Fruit fly (Drosophila melanogaster): ENCODE data around the gene CG43373.
A peak's percentile ranks its signal among the peaks of the same experiment; 100 is the strongest.

The CG43373 gene

dm6 chr3L:16574307-16574946, 31.3 kb upstream of the CG43373 start, which contains the start of gene mbf1 (continued):
- TF ChIP-seq CG15011 (GFP tag; optimal IDR thresholded peaks at IDR 0.05) (no peak), CG14965 (GFP tag; optimal IDR thresholded peaks at IDR 0.05; ENCODE audit: borderline replicate concordance) (no peak), chm (GFP tag; IDR thresholded peaks at IDR 0.05) (no peak), nerfin-1 (tag; optimal IDR thresholded peaks at IDR 0.05) (peak; percentile 92), bbx (GFP tag; IDR thresholded peaks at IDR 0.05; ENCODE audit: partially characterized antibody) (peak; percentile 14), Stat92E (GFP tag; optimal IDR thresholded peaks at IDR 0.05) (no peak), CG2712 (tag; optimal IDR thresholded peaks at IDR 0.05) (peak; percentile 53), Dll (GFP tag; IDR thresholded peaks at IDR 0.05; ENCODE audit: partially characterized antibody) (peak; percentile 78), D (optimal IDR thresholded peaks at IDR 0.05) (no peak), D (GFP tag; optimal IDR thresholded peaks at IDR 0.05) (no peak), BEAF-32 (GFP tag; optimal IDR thresholded peaks at IDR 0.05) (peak; percentile 75), CG10209 (GFP tag; optimal IDR thresholded peaks at IDR 0.05) (no peak), CG13123 (GFP tag; optimal IDR thresholded peaks at IDR 0.05) (no peak), Vsx1 (GFP tag; optimal IDR thresholded peaks at IDR 0.05) (no peak), vvl (GFP tag; IDR thresholded peaks at IDR 0.05) (0 out of 2 replicates have a peak, but pooled peaks have one; percentile 34), CG11560 (tag; IDR thresholded peaks at IDR 0.05) (peak; percentile 33; the same call in 1 of the 3 replicates), slbo (GFP tag; IDR thresholded peaks at IDR 0.05) (no peak), gro (GFP tag; optimal IDR thresholded peaks at IDR 0.05) (peak; percentile 48), caup (GFP tag; optimal IDR thresholded peaks at IDR 0.05; ENCODE audit: severe bottlenecking) (no peak), CG8290 (GFP tag; optimal IDR thresholded peaks at IDR 0.05) (no peak), CG8290 (tag; optimal IDR thresholded peaks at IDR 0.05) (peak; percentile 7 to 39), lilli (GFP tag; optimal IDR thresholded peaks at IDR 0.05) (peak; percentile 53), CG10274 (GFP tag; optimal IDR thresholded peaks at IDR 0.05) (no peak), CG6654 (GFP tag; optimal IDR thresholded peaks at IDR 0.05) (no peak), Dip2 (GFP tag; IDR thresholded peaks at IDR 0.05) (no peak), CG2116 (GFP tag; optimal IDR thresholded peaks at IDR 0.05) (peak; percentile 82), CG12299 (tag; optimal IDR thresholded peaks at IDR 0.05) (no peak), gt (GFP tag; IDR thresholded peaks at IDR 0.05) (no peak), en (GFP tag; optimal IDR thresholded peaks at IDR 0.05) (no peak), CG3995 (GFP tag; optimal IDR thresholded peaks at IDR 0.05) (peak; percentile 48), tna (GFP tag; IDR thresholded peaks at IDR 0.05; ENCODE audit: partially characterized antibody) (0 out of 2 replicates have a peak, but pooled peaks have one; percentile 32), gem (tag; optimal IDR thresholded peaks at IDR 0.05) (peak; percentile 27), yki (optimal IDR thresholded peaks at IDR 0.05) (no peak), CG16813 (GFP tag; IDR thresholded peaks at IDR 0.05; ENCODE audit: partially characterized antibody) (peak; percentile 47; the same call in 2 of the 3 replicates), Fer2 (tag; optimal IDR thresholded peaks at IDR 0.05) (no peak), kay (GFP tag; optimal IDR thresholded peaks at IDR 0.05) (no peak), CG7928 (GFP tag; optimal IDR thresholded peaks at IDR 0.05) (peak; percentile 19), Doc3 (GFP tag; IDR thresholded peaks at IDR 0.05; ENCODE audit: partially characterized antibody) (peak; percentile 29; the same call in 1 of the 3 replicates), croc (GFP tag; conservative IDR thresholded peaks at IDR 0.05) (no peak), CG14860 (GFP tag; IDR thresholded peaks at IDR 0.05; ENCODE audit: partially characterized antibody) (no peak; the same call in 2 of the 3 replicates), toy (GFP tag; IDR thresholded peaks at IDR 0.05) (no peak), Aef1 (GFP tag; IDR thresholded peaks at IDR 0.05) (no peak), CG30403 (GFP tag; optimal IDR thresholded peaks at IDR 0.05) (peak; percentile 27), CG18764 (GFP tag; optimal IDR thresholded peaks at IDR 0.05) (peak; percentile 12), E2f2 (GFP tag; IDR thresholded peaks at IDR 0.05) (peak; percentile 69), bigmax (GFP tag; optimal IDR thresholded peaks at IDR 0.05) (no peak), odd (GFP tag; optimal IDR thresholded peaks at IDR 0.05) (no peak), CG31388 (GFP tag; optimal IDR thresholded peaks at IDR 0.05) (no peak), crp (GFP tag; optimal IDR thresholded peaks at IDR 0.05) (peak; percentile 62 to 92)
